Fruit fly (Drosophila melanogaster) whole organism, embryonic: Measurements from ENCODE around the gene CG6431.

Source experiments
- Antp ChIP-seq: fragments of 200-800 bp; sonication (Bioruptor generic); optimal IDR thresholded peaks from 3 replicates; lab custom pipeline; 2016; ENCODE audit warnings: missing biosample characterization, missing genetic modification characterization
- Atf-2 ChIP-seq: fragments of 200-800 bp; sonication (Bioruptor generic); optimal IDR thresholded peaks from 2 replicates; lab custom pipeline; 2016; ENCODE audit warnings: missing biosample characterization, missing genetic modification characterization
- Atf6 ChIP-seq: fragments of 200-800 bp; sonication (Bioruptor generic); IDR thresholded peaks from 2 replicates; pipeline ENCODE4 v1.3.6; 2022; ENCODE audit warnings: missing biosample characterization, missing genetic modification characterization
- BEAF-32 ChIP-seq: fragments of 200-800 bp; sonication (Bioruptor generic); optimal IDR thresholded peaks from 3 replicates; lab custom pipeline; 2017; ENCODE audit warnings: missing biosample characterization, missing genetic modification characterization, mild to moderate bottlenecking, moderate library complexity, missing genetic modification reagents
- Bdp1 ChIP-seq: fragments of 200-800 bp; sonication (Bioruptor generic); optimal IDR thresholded peaks from 3 replicates; lab custom pipeline; 2016; ENCODE audit warnings: missing biosample characterization, missing genetic modification characterization
- CG10274 ChIP-seq: fragments of 200-800 bp; sonication (Bioruptor generic); optimal IDR thresholded peaks from 3 replicates; lab custom pipeline; 2017; ENCODE audit warnings: missing biosample characterization, mild to moderate bottlenecking, missing genetic modification characterization
- CG12155 ChIP-seq: fragments of 200-800 bp; sonication (Bioruptor generic); optimal IDR thresholded peaks from 3 replicates; lab custom pipeline; 2016; ENCODE audit warnings: missing biosample characterization, missing genetic modification characterization
- CG12769 ChIP-seq: fragments of 200-800 bp; sonication (Bioruptor generic); optimal IDR thresholded peaks from 2 replicates; lab custom pipeline; 2019; ENCODE audit warnings: missing biosample characterization, mild to moderate bottlenecking, missing genetic modification characterization, moderate library complexity
- CG13287 ChIP-seq: fragments of 200-800 bp; sonication (Bioruptor generic); IDR thresholded peaks from 2 replicates; pipeline ENCODE4 v1.3.6; 2022; ENCODE audit warnings: missing biosample characterization, missing genetic modification characterization; ENCODE audit not compliant: partially characterized antibody
- CG13894 ChIP-seq: fragments of 200-800 bp; sonication (Bioruptor generic); optimal IDR thresholded peaks from 3 replicates; lab custom pipeline; 2018; ENCODE audit warnings: missing biosample characterization, mild to moderate bottlenecking, missing genetic modification characterization, moderate library complexity
- CG15011 ChIP-seq: fragments of 200-800 bp; sonication (Bioruptor generic); optimal IDR thresholded peaks from 3 replicates; lab custom pipeline; 2018; ENCODE audit warnings: missing biosample characterization, mild to moderate bottlenecking, missing genetic modification characterization
- CG17359 ChIP-seq: fragments of 200-800 bp; sonication (Bioruptor generic); optimal IDR thresholded peaks from 3 replicates; lab custom pipeline; 2018; ENCODE audit warnings: missing biosample characterization, mild to moderate bottlenecking, missing genetic modification characterization, moderate library complexity
- CG17612 ChIP-seq: fragments of 200-800 bp; sonication (Bioruptor generic); IDR thresholded peaks from 2 replicates; pipeline ENCODE4 v1.3.6; 2022; ENCODE audit warnings: missing biosample characterization, missing genetic modification characterization
- CG2199 ChIP-seq: fragments of 200-800 bp; sonication (Bioruptor generic); IDR thresholded peaks from 3 replicates; pipeline ENCODE4 v1.3.6; 2022; ENCODE audit warnings: missing biosample characterization, missing genetic modification characterization
- CG3065 ChIP-seq: fragments of 200-800 bp; sonication (Bioruptor generic); optimal IDR thresholded peaks from 2 replicates; lab custom pipeline; 2016; ENCODE audit warnings: missing biosample characterization, missing genetic modification characterization
- CG6813 ChIP-seq: fragments of 200-800 bp; sonication (Bioruptor generic); optimal IDR thresholded peaks from 2 replicates; lab custom pipeline; 2017; ENCODE audit warnings: missing biosample characterization, missing genetic modification characterization, mild to moderate bottlenecking, moderate library complexity, missing genetic modification reagents
- CG7987 ChIP-seq: fragments of 200-800 bp; sonication (Bioruptor generic); optimal IDR thresholded peaks from 2 replicates; lab custom pipeline; 2018; ENCODE audit warnings: missing biosample characterization, mild to moderate bottlenecking, missing genetic modification characterization, moderate library complexity
- CG8924 ChIP-seq: fragments of 200-800 bp; optimal IDR thresholded peaks from 3 replicates; lab custom pipeline; 2019; ENCODE audit warnings: missing biosample characterization, mild to moderate bottlenecking, missing genetic modification characterization, moderate library complexity
- CG8944 ChIP-seq: fragments of 200-800 bp; sonication (Bioruptor generic); optimal IDR thresholded peaks from 3 replicates; lab custom pipeline; 2016; ENCODE audit warnings: missing biosample characterization, missing genetic modification characterization
- CG9215 ChIP-seq: fragments of 200-800 bp; sonication (Bioruptor generic); IDR thresholded peaks from 2 replicates; pipeline ENCODE4 v1.3.6; 2022; ENCODE audit warnings: missing biosample characterization, missing genetic modification characterization
- CG9609 ChIP-seq: fragments of 200-800 bp; sonication (Bioruptor generic); optimal IDR thresholded peaks from 3 replicates; lab custom pipeline; 2016; ENCODE audit warnings: missing biosample characterization, missing genetic modification characterization
- CkIIα-i1 ChIP-seq: fragments of 200-800 bp; sonication (Bioruptor generic); IDR thresholded peaks from 2 replicates; pipeline ENCODE4 v1.3.6; 2022; ENCODE audit warnings: missing biosample characterization, missing genetic modification characterization
- CoRest ChIP-seq: fragments of 200-800 bp; sonication (Bioruptor generic); optimal IDR thresholded peaks from 3 replicates; lab custom pipeline; 2018; ENCODE audit warnings: missing biosample characterization, mild to moderate bottlenecking, missing genetic modification characterization, moderate library complexity
- Dek ChIP-seq: fragments of 200-800 bp; sonication (Bioruptor generic); optimal IDR thresholded peaks from 3 replicates; lab custom pipeline; 2019; ENCODE audit warnings: missing biosample characterization, mild to moderate bottlenecking, missing genetic modification characterization, moderate library complexity
- Dip2 ChIP-seq: fragments of 200-800 bp; sonication (Bioruptor generic); IDR thresholded peaks from 2 replicates; pipeline ENCODE4 v1.3.6; 2022; ENCODE audit warnings: missing biosample characterization, missing genetic modification characterization
- ERR ChIP-seq: fragments of 200-800 bp; sonication (Bioruptor generic); optimal IDR thresholded peaks from 2 replicates; lab custom pipeline; 2016; ENCODE audit warnings: missing biosample characterization, missing genetic modification characterization
- Elba2 ChIP-seq: fragments of 200-800 bp; sonication (Bioruptor generic); optimal IDR thresholded peaks from 3 replicates; lab custom pipeline; 2016; ENCODE audit warnings: missing biosample characterization, missing genetic modification characterization
- HHEX ChIP-seq: fragments of 200-800 bp; sonication (Bioruptor generic); optimal IDR thresholded peaks from 3 replicates; lab custom pipeline; 2017; ENCODE audit warnings: missing biosample characterization, mild to moderate bottlenecking, missing genetic modification characterization, missing genetic modification reagents
- Hey ChIP-seq: fragments of 200-800 bp; sonication (Bioruptor generic); optimal IDR thresholded peaks from 3 replicates; lab custom pipeline; 2018; ENCODE audit warnings: missing biosample characterization, mild to moderate bottlenecking, missing genetic modification characterization
- Jarid2 ChIP-seq: fragments of 200-800 bp; sonication (Bioruptor generic); optimal IDR thresholded peaks from 3 replicates; lab custom pipeline; 2017; ENCODE audit warnings: mild to moderate bottlenecking, missing biosample characterization, missing genetic modification reagents, missing genetic modification characterization
- Lim3 ChIP-seq: fragments of 200-800 bp; sonication (Bioruptor generic); IDR thresholded peaks from 2 replicates; pipeline ENCODE4 v1.3.6; 2022; ENCODE audit warnings: missing biosample characterization, missing genetic modification characterization
- Mrtf ChIP-seq: fragments of 200-800 bp; sonication (Bioruptor generic); IDR thresholded peaks from 3 replicates; pipeline ENCODE4 v1.3.6; 2022; ENCODE audit warnings: missing biosample characterization, missing genetic modification characterization
- Sin3A ChIP-seq: fragments of >200 bp; optimal IDR thresholded peaks from 2 replicates; lab custom pipeline; 2018
- Sry-β ChIP-seq: fragments of 200-800 bp; sonication (Bioruptor generic); optimal IDR thresholded peaks from 2 replicates; lab custom pipeline; 2018; ENCODE audit warnings: missing biosample characterization, mild to moderate bottlenecking, missing genetic modification characterization, moderate library complexity
- Trl ChIP-seq, 3 experiments: fragments of >200 bp in 2 of 3; fragments of 200-800 bp in 1 of 3; sonication (Bioruptor generic) in 1 of 3; optimal IDR thresholded peaks; 2 replicates in 1 of 3; 3 replicates in 2 of 3; lab custom pipeline; 2016 to 2017; ENCODE audit warnings: missing biosample characterization in 1 of 3, missing genetic modification characterization in 1 of 3
- amos ChIP-seq: fragments of 200-800 bp; sonication (Bioruptor generic); IDR thresholded peaks from 2 replicates; pipeline ENCODE4 v1.3.6; 2022; ENCODE audit warnings: missing biosample characterization, missing genetic modification characterization; ENCODE audit not compliant: partially characterized antibody
- cad ChIP-seq: fragments of >200 bp; optimal IDR thresholded peaks from 2 replicates; lab custom pipeline; 2017; ENCODE audit warnings: missing biosample characterization, missing genetic modification characterization
- fd64A ChIP-seq: fragments of 200-800 bp; sonication (Bioruptor generic); optimal IDR thresholded peaks from 3 replicates; lab custom pipeline; 2018; ENCODE audit warnings: missing biosample characterization, mild to moderate bottlenecking, missing genetic modification characterization
- grau ChIP-seq: fragments of 200-800 bp; optimal IDR thresholded peaks from 3 replicates; lab custom pipeline; 2019; ENCODE audit warnings: missing biosample characterization, mild to moderate bottlenecking, missing genetic modification characterization, moderate library complexity
- her ChIP-seq: fragments of 200-800 bp; sonication (Bioruptor generic); optimal IDR thresholded peaks from 2 replicates; lab custom pipeline; 2016; ENCODE audit warnings: missing biosample characterization, missing genetic modification characterization
- mld ChIP-seq: fragments of 200-800 bp; sonication (Bioruptor generic); IDR thresholded peaks from 3 replicates; pipeline ENCODE4 v1.3.6; 2022; ENCODE audit warnings: missing biosample characterization, missing genetic modification characterization; ENCODE audit not compliant: partially characterized antibody
- pita ChIP-seq: fragments of 200-800 bp; sonication (Bioruptor generic); optimal IDR thresholded peaks from 2 replicates; lab custom pipeline; 2017; ENCODE audit warnings: missing biosample characterization, mild to moderate bottlenecking, missing genetic modification characterization
- pnt ChIP-seq: fragments of 200-800 bp; sonication (Bioruptor generic); optimal IDR thresholded peaks from 3 replicates; lab custom pipeline; 2016; ENCODE audit warnings: missing biosample characterization, missing genetic modification characterization
- repo ChIP-seq: fragments of 200-800 bp; sonication (Bioruptor generic); optimal IDR thresholded peaks from 2 replicates; lab custom pipeline; 2016; ENCODE audit warnings: missing biosample characterization, missing genetic modification characterization
- ssp ChIP-seq: fragments of 200-800 bp; sonication (Bioruptor generic); IDR thresholded peaks from 2 replicates; pipeline ENCODE4 v1.3.6; 2022; ENCODE audit warnings: missing biosample characterization, missing genetic modification characterization
- stc ChIP-seq: fragments of 200-800 bp; sonication (Bioruptor generic); IDR thresholded peaks from 2 replicates; pipeline ENCODE4 v1.3.6; 2022; ENCODE audit warnings: missing biosample characterization, missing genetic modification characterization
- trem ChIP-seq: fragments of 200-800 bp; optimal IDR thresholded peaks from 3 replicates; lab custom pipeline; 2019; ENCODE audit warnings: missing biosample characterization, mild to moderate bottlenecking, missing genetic modification characterization, moderate library complexity
- unpg ChIP-seq: fragments of 200-800 bp; sonication (Bioruptor generic); optimal IDR thresholded peaks from 3 replicates; lab custom pipeline; 2018; ENCODE audit warnings: missing biosample characterization, mild to moderate bottlenecking, missing genetic modification characterization, moderate library complexity
- wor ChIP-seq: fragments of 200-800 bp; sonication (Bioruptor generic); IDR thresholded peaks from 2 replicates; pipeline ENCODE4 v1.3.6; 2022; ENCODE audit warnings: missing biosample characterization, missing genetic modification characterization
- zen ChIP-seq: fragments of 200-800 bp; sonication (Bioruptor generic); optimal IDR thresholded peaks from 3 replicates; lab custom pipeline; 2018; ENCODE audit warnings: missing biosample characterization, mild to moderate bottlenecking, missing genetic modification characterization, moderate library complexity
- zf30C ChIP-seq: fragments of 200-800 bp; sonication (Bioruptor generic); optimal IDR thresholded peaks from 3 replicates; lab custom pipeline; 2018; ENCODE audit warnings: missing biosample characterization, mild to moderate bottlenecking, missing genetic modification characterization

Gene CG6431

dm6 chr2L:10767597-10768188 lies 43.7 kb downstream of the CG6431 start, which contains the start of gene Ubc2 (continued):
- TF ChIP-seq Sry-β (GFP tag; lab: Kevin White, UChicago) (no peak), grau (tag; lab: Kevin White, UChicago) (no peak), stc (GFP tag; lab: Robert Waterston, UW) (no peak), CG10274 (no peak), pita (no peak), Elba2 (GFP tag; lab: Kevin White, UChicago) (no peak), Atf-2 (GFP tag; lab: Kevin White, UChicago) (no peak), CG6813 (no peak), ERR (GFP tag; lab: Kevin White, UChicago) (no peak), Lim3 (GFP tag; lab: Robert Waterston, UW) (no peak), fd64A (GFP tag; lab: Kevin White, UChicago) (no peak), Hey (tag; lab: Kevin White, UChicago) (no peak), Trl (optimal IDR thresholded peaks at IDR 0.05; lab: Kevin White, UChicago) (no peak), Trl (GFP tag; optimal IDR thresholded peaks at IDR 0.05; lab: Kevin White, UChicago) (peak; percentile 22), CG7987 (peak; percentile 13), cad (peak; percentile 48), zf30C (GFP tag; lab: Kevin White, UChicago) (no peak), amos (GFP tag; lab: Robert Waterston, UW) (peak; percentile 87), Jarid2 (no peak), trem (tag; lab: Kevin White, UChicago) (peak; percentile 47), CG12769 (tag; lab: Kevin White, UChicago) (no peak), Dek (tag; lab: Kevin White, UChicago) (no peak), CG8924 (tag; lab: Kevin White, UChicago) (no peak), CoRest (tag; lab: Kevin White, UChicago) (peak; percentile 35), mld (GFP tag; lab: Robert Waterston, UW) (peak; percentile 67; the same call in 2 of the 3 replicates), BEAF-32 (GFP tag; lab: Kevin White, UChicago) (peak; percentile 84), CG12155 (GFP tag; lab: Kevin White, UChicago) (peak; percentile 15), ssp (GFP tag; lab: Robert Waterston, UW) (no peak), Atf6 (GFP tag; lab: Robert Waterston, UW) (no peak), Mrtf (GFP tag; lab: Robert Waterston, UW) (no peak), CG9215 (GFP tag; lab: Robert Waterston, UW) (no peak), CG17359 (tag; lab: Kevin White, UChicago) (no peak), wor (GFP tag; lab: Robert Waterston, UW) (no peak), Dip2 (no peak), zen (tag; lab: Kevin White, UChicago) (no peak), repo (GFP tag; lab: Kevin White, UChicago) (no peak), CG13894 (tag; lab: Kevin White, UChicago) (no peak), CG9609 (GFP tag; lab: Kevin White, UChicago) (peak; percentile 52), Sin3A (lab: Kevin White, UChicago) (peak; percentile 40), CG8944 (GFP tag; lab: Kevin White, UChicago) (peak; percentile 13), CG15011 (no peak), unpg (GFP tag; lab: Kevin White, UChicago) (no peak), CG2199 (no peak), CG13287 (peak; percentile 89), Bdp1 (GFP tag; lab: Kevin White, UChicago) (no peak), CkIIα-i1 (GFP tag; lab: Robert Waterston, UW) (no peak), Antp (GFP tag; lab: Kevin White, UChicago) (peak; percentile 44), her (GFP tag; lab: Kevin White, UChicago) (no peak), CG17612 (GFP tag; lab: Robert Waterston, UW) (no peak), pnt (GFP tag; lab: Kevin White, UChicago) (no peak), HHEX (GFP tag; lab: Kevin White, UChicago) (no peak), CG3065 (GFP tag; lab: Kevin White, UChicago) (no peak)
